Fruit fly (Drosophila melanogaster) whole organism, embryonic: ENCODE measurements around the gene CG11342.

ENCODE experiments used
- Bgb ChIP-seq: fragments of 200-800 bp; sonication (Bioruptor generic); IDR thresholded peaks from 2 replicates; pipeline ENCODE4 v1.3.6; 2022; ENCODE audit warnings: missing biosample characterization, missing genetic modification characterization; ENCODE audit not compliant: partially characterized antibody
- CG10267 ChIP-seq: fragments of 200-800 bp; sonication (Bioruptor generic); optimal IDR thresholded peaks from 2 replicates; lab custom pipeline; 2018; ENCODE audit warnings: missing biosample characterization, mild to moderate bottlenecking, missing genetic modification characterization, moderate library complexity
- CG11093 ChIP-seq: fragments of 200-800 bp; sonication (Bioruptor generic); IDR thresholded peaks from 3 replicates; pipeline ENCODE4 v1.3.6; 2022; ENCODE audit warnings: missing biosample characterization, missing genetic modification characterization
- CG11560 ChIP-seq: fragments of 200-800 bp; sonication (Bioruptor generic); IDR thresholded peaks from 3 replicates; pipeline ENCODE4 v1.3.6; 2022; ENCODE audit warnings: missing biosample characterization, missing genetic modification characterization
- CG12942 ChIP-seq: fragments of 200-800 bp; sonication (Bioruptor generic); optimal IDR thresholded peaks from 3 replicates; lab custom pipeline; 2016; ENCODE audit warnings: missing biosample characterization, missing genetic modification characterization
- CG13894 ChIP-seq: fragments of 200-800 bp; sonication (Bioruptor generic); optimal IDR thresholded peaks from 3 replicates; lab custom pipeline; 2018; ENCODE audit warnings: missing biosample characterization, mild to moderate bottlenecking, missing genetic modification characterization, moderate library complexity
- CG1792 ChIP-seq: fragments of 200-800 bp; sonication (Bioruptor generic); optimal IDR thresholded peaks from 2 replicates; lab custom pipeline; 2016; ENCODE audit warnings: missing biosample characterization, missing genetic modification characterization
- CG18262 ChIP-seq: fragments of 200-800 bp; optimal IDR thresholded peaks from 3 replicates; lab custom pipeline; 2019; ENCODE audit warnings: missing biosample characterization, mild to moderate bottlenecking, missing genetic modification characterization, moderate library complexity
- CG18476 ChIP-seq: fragments of 200-800 bp; sonication (Bioruptor generic); optimal IDR thresholded peaks from 2 replicates; lab custom pipeline; 2016; ENCODE audit warnings: missing biosample characterization, mild to moderate bottlenecking, missing genetic modification characterization
- CG2120 ChIP-seq: fragments of 200-800 bp; sonication (Bioruptor generic); optimal IDR thresholded peaks from 3 replicates; lab custom pipeline; 2016; ENCODE audit warnings: missing biosample characterization, missing genetic modification characterization
- CG2712 ChIP-seq: fragments of 200-800 bp; optimal IDR thresholded peaks from 3 replicates; lab custom pipeline; 2019; ENCODE audit warnings: missing biosample characterization, mild to moderate bottlenecking, missing genetic modification characterization, moderate library complexity
- CG31224 ChIP-seq: fragments of 200-800 bp; sonication (Bioruptor generic); IDR thresholded peaks from 2 replicates; pipeline ENCODE4 v1.3.6; 2022; ENCODE audit warnings: missing biosample characterization, missing genetic modification characterization
- CG31388 ChIP-seq: fragments of 200-800 bp; sonication (Bioruptor generic); optimal IDR thresholded peaks from 2 replicates; lab custom pipeline; 2016; ENCODE audit warnings: missing biosample characterization, missing genetic modification characterization
- CG34422 ChIP-seq: fragments of 200-800 bp; sonication (Bioruptor generic); IDR thresholded peaks from 3 replicates; pipeline ENCODE4 v1.3.6; 2022; ENCODE audit warnings: missing biosample characterization, missing genetic modification characterization
- CG6791 ChIP-seq: fragments of 200-800 bp; sonication (Bioruptor generic); IDR thresholded peaks from 3 replicates; pipeline ENCODE4 v1.3.6; 2022; ENCODE audit warnings: missing biosample characterization, missing genetic modification characterization; ENCODE audit not compliant: partially characterized antibody
- CG7357 ChIP-seq: fragments of 200-800 bp; sonication (Bioruptor generic); IDR thresholded peaks from 3 replicates; pipeline ENCODE4 v1.3.6; 2022; ENCODE audit warnings: missing biosample characterization, missing genetic modification characterization
- CG7839 ChIP-seq: fragments of 200-800 bp; sonication (Bioruptor generic); optimal IDR thresholded peaks from 3 replicates; lab custom pipeline; 2018; ENCODE audit warnings: missing biosample characterization, mild to moderate bottlenecking, missing genetic modification characterization, moderate library complexity
- CG7928 ChIP-seq: fragments of 200-800 bp; sonication (Bioruptor generic); optimal IDR thresholded peaks from 2 replicates; lab custom pipeline; 2017; ENCODE audit warnings: missing biosample characterization, mild to moderate bottlenecking, missing genetic modification characterization
- CG8944 ChIP-seq: fragments of 200-800 bp; sonication (Bioruptor generic); optimal IDR thresholded peaks from 3 replicates; lab custom pipeline; 2016; ENCODE audit warnings: missing biosample characterization, missing genetic modification characterization
- Dip3 ChIP-seq: fragments of 200-800 bp; sonication (Bioruptor generic); optimal IDR thresholded peaks from 3 replicates; lab custom pipeline; 2016; ENCODE audit warnings: missing biosample characterization, missing genetic modification characterization
- Doc2 ChIP-seq: fragments of 200-800 bp; sonication (Bioruptor generic); IDR thresholded peaks from 2 replicates; pipeline ENCODE4 v1.3.6; 2022; ENCODE audit warnings: missing biosample characterization, missing genetic modification characterization
- Elba2 ChIP-seq: fragments of 200-800 bp; sonication (Bioruptor generic); optimal IDR thresholded peaks from 3 replicates; lab custom pipeline; 2016; ENCODE audit warnings: missing biosample characterization, missing genetic modification characterization
- Ets65A ChIP-seq: fragments of 200-800 bp; sonication (Bioruptor generic); peaks from one replicate; lab custom pipeline; 2016; ENCODE audit warnings: missing biosample characterization, missing genetic modification characterization
- Ets97D ChIP-seq: fragments of 200-800 bp; sonication (Bioruptor generic); optimal IDR thresholded peaks from 3 replicates; lab custom pipeline; 2016; ENCODE audit warnings: missing biosample characterization, missing genetic modification characterization
- Hr39 ChIP-seq: fragments of >200 bp; optimal IDR thresholded peaks from 2 replicates; lab custom pipeline; 2017
- Rx ChIP-seq: fragments of 200-800 bp; sonication (Bioruptor generic); IDR thresholded peaks from 2 replicates; pipeline ENCODE4 v1.3.6; 2022; ENCODE audit warnings: missing biosample characterization, missing genetic modification characterization
- Scr ChIP-seq: fragments of 200-800 bp; sonication (Bioruptor generic); IDR thresholded peaks from 2 replicates; pipeline ENCODE4 v1.3.6; 2022; ENCODE audit warnings: missing biosample characterization, missing genetic modification characterization; ENCODE audit not compliant: partially characterized antibody
- Sox100B ChIP-seq: fragments of 200-800 bp; sonication (Bioruptor generic); optimal IDR thresholded peaks from 3 replicates; lab custom pipeline; 2018; ENCODE audit warnings: missing biosample characterization, mild to moderate bottlenecking, missing genetic modification characterization
- Vsx1 ChIP-seq: fragments of 200-800 bp; sonication (Bioruptor generic); optimal IDR thresholded peaks from 2 replicates; lab custom pipeline; 2017; ENCODE audit warnings: missing biosample characterization, mild to moderate bottlenecking, missing genetic modification characterization, missing genetic modification reagents
- Xbp1 ChIP-seq: fragments of 200-800 bp; sonication (Bioruptor generic); optimal IDR thresholded peaks from 3 replicates; lab custom pipeline; 2016; ENCODE audit warnings: missing biosample characterization, mild to moderate bottlenecking, missing genetic modification characterization
- ase ChIP-seq: fragments of 200-800 bp; sonication (Bioruptor generic); IDR thresholded peaks from 3 replicates; pipeline ENCODE4 v1.3.6; 2022; ENCODE audit warnings: missing biosample characterization, missing genetic modification characterization
- bcd ChIP-seq: fragments of 200-800 bp; sonication (Bioruptor generic); optimal IDR thresholded peaks from 2 replicates; lab custom pipeline; 2017; ENCODE audit warnings: missing biosample characterization, mild to moderate bottlenecking, missing genetic modification characterization
- bowl ChIP-seq: fragments of 200-800 bp; sonication (Bioruptor generic); IDR thresholded peaks from 2 replicates; pipeline ENCODE4 v1.3.6; 2022; ENCODE audit warnings: missing biosample characterization, missing genetic modification characterization
- ci ChIP-seq: fragments of 200-800 bp; sonication (Bioruptor generic); IDR thresholded peaks from 3 replicates; pipeline ENCODE4 v1.3.6; 2022; ENCODE audit warnings: missing biosample characterization, missing genetic modification characterization
- dimm ChIP-seq: fragments of 200-800 bp; sonication (Bioruptor generic); IDR thresholded peaks from 2 replicates; pipeline ENCODE4 v1.3.6; 2022; ENCODE audit warnings: missing biosample characterization, missing genetic modification characterization
- ems ChIP-seq: fragments of 200-800 bp; sonication (Bioruptor generic); optimal IDR thresholded peaks from 3 replicates; lab custom pipeline; 2016; ENCODE audit warnings: missing biosample characterization, missing genetic modification characterization
- esg ChIP-seq: fragments of 200-800 bp; sonication (Bioruptor generic); conservative IDR thresholded peaks from 2 replicates; pipeline ENCODE4 v1.3.6; 2022; ENCODE audit warnings: missing biosample characterization, missing genetic modification characterization
- eve ChIP-seq, 2 experiments: fragments of >200 bp; optimal IDR thresholded peaks; 2 replicates each; lab custom pipeline; 2017; ENCODE audit warnings: missing biosample characterization in 2 of 2, missing genetic modification characterization in 2 of 2
- gro ChIP-seq: fragments of 200-800 bp; sonication (Bioruptor generic); optimal IDR thresholded peaks from 2 replicates; lab custom pipeline; 2016; ENCODE audit warnings: missing biosample characterization, missing genetic modification characterization
- hbn ChIP-seq: fragments of 200-800 bp; sonication (Bioruptor generic); IDR thresholded peaks from 2 replicates; pipeline ENCODE4 v1.3.6; 2022; ENCODE audit warnings: missing biosample characterization, missing genetic modification characterization; ENCODE audit not compliant: partially characterized antibody
- ken ChIP-seq: fragments of 200-800 bp; sonication (Bioruptor generic); IDR thresholded peaks from 3 replicates; pipeline ENCODE4 v1.3.6; 2022; ENCODE audit warnings: missing biosample characterization, missing genetic modification characterization
- nerfin-2 ChIP-seq: fragments of 200-800 bp; sonication (Bioruptor generic); IDR thresholded peaks from 2 replicates; pipeline ENCODE4 v1.3.6; 2022; ENCODE audit warnings: missing biosample characterization, missing genetic modification characterization; ENCODE audit not compliant: partially characterized antibody
- prd ChIP-seq, 3 experiments: fragments of >200 bp in 2 of 3; fragments of 200-800 bp in 1 of 3; sonication (Bioruptor generic) in 1 of 3; optimal IDR thresholded peaks in 2 of 3; IDR thresholded peaks in 1 of 3; 2 replicates in 2 of 3; 3 replicates in 1 of 3; pipeline versions ENCODE4 v1.3.6 to Lab custom; 2017 to 2022; ENCODE audit warnings: missing biosample characterization in 1 of 3, missing genetic modification characterization in 1 of 3
- rib ChIP-seq: fragments of 200-800 bp; sonication (Bioruptor generic); IDR thresholded peaks from 2 replicates; pipeline ENCODE4 v1.3.6; 2022; ENCODE audit warnings: missing biosample characterization, missing genetic modification characterization
- row ChIP-seq: fragments of 200-800 bp; sonication (Bioruptor generic); IDR thresholded peaks from 3 replicates; pipeline ENCODE4 v1.3.6; 2022; ENCODE audit warnings: missing biosample characterization, missing genetic modification characterization
- scrt ChIP-seq: fragments of 200-800 bp; sonication (Bioruptor generic); optimal IDR thresholded peaks from 2 replicates; lab custom pipeline; 2018; ENCODE audit warnings: missing biosample characterization, mild to moderate bottlenecking, missing genetic modification characterization, moderate library complexity
- sim ChIP-seq: fragments of 200-800 bp; sonication (Bioruptor generic); IDR thresholded peaks from 2 replicates; pipeline ENCODE4 v1.3.6; 2022; ENCODE audit warnings: missing biosample characterization, missing genetic modification characterization
- sna ChIP-seq: fragments of 200-800 bp; sonication (Bioruptor generic); IDR thresholded peaks from 2 replicates; pipeline ENCODE4 v1.3.6; 2022; ENCODE audit warnings: missing biosample characterization, missing genetic modification characterization; ENCODE audit not compliant: partially characterized antibody
- sqz ChIP-seq: fragments of 200-800 bp; sonication (Bioruptor generic); optimal IDR thresholded peaks from 3 replicates; lab custom pipeline; 2018; ENCODE audit warnings: missing biosample characterization, mild to moderate bottlenecking, missing genetic modification characterization
- tap ChIP-seq: fragments of 200-800 bp; optimal IDR thresholded peaks from 3 replicates; lab custom pipeline; 2019; ENCODE audit warnings: missing biosample characterization, mild to moderate bottlenecking, missing genetic modification characterization, moderate library complexity
- tup ChIP-seq: fragments of 200-800 bp; sonication (Bioruptor generic); optimal IDR thresholded peaks from 2 replicates; lab custom pipeline; 2016; ENCODE audit warnings: missing biosample characterization, mild to moderate bottlenecking, missing genetic modification characterization, moderate library complexity
- tx ChIP-seq: fragments of 200-800 bp; sonication (Bioruptor generic); optimal IDR thresholded peaks from 2 replicates; lab custom pipeline; 2016; ENCODE audit warnings: missing biosample characterization, missing genetic modification characterization

The CG11342 gene

dm6 chr3L:4407743-4408142, 40.5 kb upstream of the CG11342 start (continued):
- TF ChIP-seq CG18262 (no peak), CG18476 (no peak), rib (GFP tag; lab: Robert Waterston, UW) (no peak), CG31388 (GFP tag; lab: Kevin White, UChicago) (no peak), nerfin-2 (GFP tag; lab: Robert Waterston, UW) (no peak), CG31224 (no peak), hbn (GFP tag; lab: Robert Waterston, UW) (no peak), Sox100B (GFP tag; lab: Kevin White, UChicago) (no peak), CG11093 (no peak), Dip3 (GFP tag; lab: Kevin White, UChicago) (no peak), CG2120 (GFP tag; lab: Kevin White, UChicago) (no peak), CG7928 (no peak), ase (GFP tag; lab: Robert Waterston, UW) (0 out of 3 replicates have a peak, but pooled peaks have one; percentile 9), ems (GFP tag; lab: Kevin White, UChicago) (no peak), CG7357 (GFP tag; lab: Robert Waterston, UW) (no peak), prd (optimal IDR thresholded peaks at IDR 0.05; lab: Kevin White, UChicago) (no peak), prd (GFP tag; IDR thresholded peaks at IDR 0.05; lab: Robert Waterston, UW) (peak; percentile 25; the same call in 1 of the 3 replicates), CG6791 (GFP tag; lab: Robert Waterston, UW) (no peak), CG1792 (GFP tag; lab: Kevin White, UChicago) (no peak), scrt (no peak), tup (GFP tag; lab: Kevin White, UChicago) (no peak), CG11560 (no peak), ci (GFP tag; lab: Robert Waterston, UW) (0 out of 3 replicates have a peak, but pooled peaks have one; percentile 21), Elba2 (GFP tag; lab: Kevin White, UChicago) (no peak), CG34422 (GFP tag; lab: Robert Waterston, UW) (no peak), bcd (GFP tag; lab: Kevin White, UChicago) (no peak), Ets65A (peak; percentile 70), CG12942 (GFP tag; lab: Kevin White, UChicago) (no peak), Ets97D (GFP tag; lab: Kevin White, UChicago) (no peak), eve (GFP tag; optimal IDR thresholded peaks at IDR 0.05; lab: Kevin White, UChicago) (peak in 1 of 2 experiments; percentile 5), Rx (GFP tag; lab: Robert Waterston, UW) (0 out of 2 replicates have a peak, but pooled peaks have one; percentile 9), esg (GFP tag; lab: Robert Waterston, UW) (no peak), gro (GFP tag; lab: Kevin White, UChicago) (no peak), sqz (no peak), sim (GFP tag; lab: Robert Waterston, UW) (no peak), Xbp1 (GFP tag; lab: Kevin White, UChicago) (peak; percentile 10), Bgb (GFP tag; lab: Robert Waterston, UW) (no peak), tap (tag; lab: Kevin White, UChicago) (no peak), bowl (GFP tag; lab: Robert Waterston, UW) (no peak), Scr (GFP tag; lab: Robert Waterston, UW) (no peak), row (GFP tag; lab: Robert Waterston, UW) (peak; percentile 34; the same call in 1 of the 3 replicates), CG2712 (tag; lab: Kevin White, UChicago) (no peak), Doc2 (GFP tag; lab: Robert Waterston, UW) (no peak), CG8944 (GFP tag; lab: Kevin White, UChicago) (no peak), Hr39 (lab: Kevin White, UChicago) (no peak), CG10267 (tag; lab: Kevin White, UChicago) (no peak), dimm (GFP tag; lab: Robert Waterston, UW) (no peak), ken (GFP tag; lab: Robert Waterston, UW) (no peak), sna (GFP tag; lab: Robert Waterston, UW) (no peak), Vsx1 (GFP tag; lab: Kevin White, UChicago) (no peak), CG13894 (tag; lab: Kevin White, UChicago) (no peak), CG7839 (tag; lab: Kevin White, UChicago) (no peak), tx (GFP tag; lab: Kevin White, UChicago) (no peak)
